Fruit fly (Drosophila melanogaster) S2 (cell line): Measurements from ENCODE around the gene CG4653.

Experiments
- CG8478 ChIP-seq: fragments of >200 bp; optimal IDR thresholded peaks from 2 replicates; lab custom pipeline; 2018
- CTCF ChIP-seq, 2 experiments: fragments of >200 bp; optimal IDR thresholded peaks; 2 replicates each; lab custom pipeline; 2018

DNA sequence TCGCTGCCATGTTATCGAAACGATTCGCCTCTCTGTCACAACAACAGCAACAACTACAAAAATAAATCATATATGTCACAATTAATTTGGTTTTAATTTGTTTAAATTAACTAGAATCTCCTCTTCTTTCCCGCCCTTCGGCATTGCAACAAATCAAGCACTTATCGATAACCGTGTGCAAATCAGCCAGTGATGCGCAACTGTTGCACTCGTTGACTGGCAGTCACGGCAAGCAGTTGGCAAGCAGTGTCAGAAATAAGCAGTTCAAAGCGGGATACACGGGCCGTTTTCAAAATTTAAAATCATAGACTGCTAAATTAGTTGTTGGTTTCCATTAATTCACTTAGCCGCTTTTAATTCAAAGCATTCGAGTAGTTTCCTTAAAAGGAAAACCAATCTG lies 20.1 kb upstream of the CG4653 start, which contains the start of gene Axs:
- TF ChIP-seq CTCF (optimal IDR thresholded peaks at IDR 0.05; lab: Kevin White, UChicago) (peak; percentile 31 to 49), CG8478 (lab: Kevin White, UChicago) (no peak)
